Worm (Caenorhabditis elegans) whole organism, L1 larva: ENCODE data around the gene sre-54.

Experiments
- rnt-1 ChIP-seq: sonication (generic microtip); optimal IDR thresholded peaks from 2 replicates; lab custom pipeline; 2016; ENCODE audit warnings: mild to moderate bottlenecking, missing genetic modification characterization, moderate library complexity, missing compliant biosample characterization
- ztf-11 ChIP-seq, 2 experiments: sonication (generic microtip); optimal IDR thresholded peaks; 2 replicates each; lab custom pipeline; 2016 to 2017; ENCODE audit warnings: missing genetic modification characterization in 2 of 2, missing biosample characterization in 1 of 2, missing compliant biosample characterization in 1 of 2

ce11 chrII:12373921-12374320 lies 41.2 kb downstream of the sre-54 start:
- no peak for TF ChIP-seq ztf-11 (tag; optimal IDR thresholded peaks at IDR 0.05; lab: Kevin White, UChicago)
- no peak for TF ChIP-seq rnt-1
